Fruit fly (Drosophila melanogaster): ENCODE results near the gene CG1789.

CG1789 gene

dm6 chrX:8676631-8677224 is 43.6 kb upstream of the CG1789 start, which contains the start of gene Rubicon (continued):
- TF ChIP-seq CG6654 (GFP tag; optimal IDR thresholded peaks at IDR 0.05) = no peak
- peak; percentile 58 for TF ChIP-seq Dp (GFP tag; optimal IDR thresholded peaks at IDR 0.05)
- TF ChIP-seq CG8290 (GFP tag; optimal IDR thresholded peaks at IDR 0.05) = peak; percentile 96
- peak; percentile 72 to 97 for TF ChIP-seq CG8290 (tag; optimal IDR thresholded peaks at IDR 0.05)
- peak; percentile 42 for TF ChIP-seq grau (tag; optimal IDR thresholded peaks at IDR 0.05)
- peak; percentile 93 for TF ChIP-seq CG15514 (GFP tag; optimal IDR thresholded peaks at IDR 0.05)
- TF ChIP-seq Side (GFP tag; optimal IDR thresholded peaks at IDR 0.05) = no peak
- no peak for TF ChIP-seq fd64A (GFP tag; optimal IDR thresholded peaks at IDR 0.05)
- TF ChIP-seq Doc3 (GFP tag; IDR thresholded peaks at IDR 0.05; ENCODE audit: partially characterized antibody) = peak; percentile 79
- no peak for TF ChIP-seq fru (optimal IDR thresholded peaks at IDR 0.05)
- no peak for TF ChIP-seq sens-2 (GFP tag; IDR thresholded peaks at IDR 0.05)
- no peak for TF ChIP-seq Hr3 (GFP tag; optimal IDR thresholded peaks at IDR 0.05)
- no peak for TF ChIP-seq dati (GFP tag; IDR thresholded peaks at IDR 0.05)
- no peak for TF ChIP-seq CG5180 (GFP tag; optimal IDR thresholded peaks at IDR 0.05)
- TF ChIP-seq btn (GFP tag; optimal IDR thresholded peaks at IDR 0.05) = no peak
- TF ChIP-seq CG9797 (GFP tag; optimal IDR thresholded peaks at IDR 0.05) = peak; percentile 58
- 0 out of 2 replicates have a peak, but pooled peaks have one; percentile 43 for TF ChIP-seq sob (GFP tag; IDR thresholded peaks at IDR 0.05)
- peak in 1 of 2 experiments; percentile 62 for TF ChIP-seq crp (GFP tag; optimal IDR thresholded peaks at IDR 0.05)
- TF ChIP-seq CG18619 (GFP tag; optimal IDR thresholded peaks at IDR 0.05) = peak; percentile 41
- TF ChIP-seq az2 (GFP tag; optimal IDR thresholded peaks at IDR 0.05) = peak; percentile 14
- TF ChIP-seq H15 (GFP tag; IDR thresholded peaks at IDR 0.05) = 0 out of 3 replicates have a peak, but pooled peaks have one; percentile 33
- peak; percentile 8 for TF ChIP-seq gcm (GFP tag; optimal IDR thresholded peaks at IDR 0.05)
- TF ChIP-seq Sox102F (GFP tag; optimal IDR thresholded peaks at IDR 0.05) = no peak
- TF ChIP-seq CG7745 (tag; optimal IDR thresholded peaks at IDR 0.05) = no peak
- peak; percentile 37 for TF ChIP-seq CG17802 (tag; optimal IDR thresholded peaks at IDR 0.05)
- TF ChIP-seq CG15073 (GFP tag; optimal IDR thresholded peaks at IDR 0.05) = no peak
- no peak for TF ChIP-seq Oli (tag; optimal IDR thresholded peaks at IDR 0.05)
- TF ChIP-seq dmrt11E (tag; optimal IDR thresholded peaks at IDR 0.05) = peak; percentile 45
- TF ChIP-seq CG33557 (GFP tag; optimal IDR thresholded peaks at IDR 0.05) = peak; percentile 28
- TF ChIP-seq CG4820 (GFP tag; optimal IDR thresholded peaks at IDR 0.05) = no peak
- no peak for TF ChIP-seq Ets65A (GFP tag)
- no peak for TF ChIP-seq TFAM (GFP tag; optimal IDR thresholded peaks at IDR 0.05)
- peak; percentile 96 for TF ChIP-seq CG10462 (GFP tag; optimal IDR thresholded peaks at IDR 0.05)
- TF ChIP-seq nmo (GFP tag; optimal IDR thresholded peaks at IDR 0.05) = peak; percentile 45
- peak; percentile 1 for TF ChIP-seq CG2202 (tag; optimal IDR thresholded peaks at IDR 0.05)
- TF ChIP-seq sisA (GFP tag; IDR thresholded peaks at IDR 0.05) = no peak
- peak; percentile 23 for TF ChIP-seq Blimp-1 (GFP tag; optimal IDR thresholded peaks at IDR 0.05)
- TF ChIP-seq HLH54F (GFP tag; optimal IDR thresholded peaks at IDR 0.05) = no peak
- peak; percentile 49 for TF ChIP-seq CG4617 (GFP tag; optimal IDR thresholded peaks at IDR 0.05; ENCODE audit: borderline replicate concordance)
- no peak for TF ChIP-seq CG8765 (GFP tag; IDR thresholded peaks at IDR 0.05)
- TF ChIP-seq Usf (GFP tag; optimal IDR thresholded peaks at IDR 0.05) = no peak
- no peak for TF ChIP-seq Stat92E (GFP tag; optimal IDR thresholded peaks at IDR 0.05)
- peak; percentile 90 for TF ChIP-seq CG42726 (GFP tag; IDR thresholded peaks at IDR 0.05; ENCODE audit: partially characterized antibody)
- TF ChIP-seq CG6765 (GFP tag; optimal IDR thresholded peaks at IDR 0.05) = peak; percentile 45
- TF ChIP-seq Lpt (GFP tag; optimal IDR thresholded peaks at IDR 0.05) = no peak
- TF ChIP-seq CG6254 (GFP tag; optimal IDR thresholded peaks at IDR 0.05) = no peak
- no peak for TF ChIP-seq zf30C (GFP tag; optimal IDR thresholded peaks at IDR 0.05)
- no peak for TF ChIP-seq Neu2 (GFP tag; optimal IDR thresholded peaks at IDR 0.05; ENCODE audit: borderline replicate concordance)
- peak; percentile 48; the same call in 1 of the 2 replicates for TF ChIP-seq stc (GFP tag; IDR thresholded peaks at IDR 0.05)
- TF ChIP-seq CG4730 (GFP tag; IDR thresholded peaks at IDR 0.05) = no peak

Data from whole organism, embryonic.